Fruit fly (Drosophila melanogaster) whole organism, embryonic: ENCODE data around the gene CG45049.
A peak's percentile ranks its signal among the peaks of the same experiment; 100 is the strongest.

ENCODE experiments used
- Asciz ChIP-seq: fragments of 200-800 bp; sonication (Bioruptor generic); optimal IDR thresholded peaks from 2 replicates; lab custom pipeline; 2017; ENCODE audit warnings: missing biosample characterization, mild to moderate bottlenecking, missing genetic modification characterization, missing genetic modification reagents
- CG10431 ChIP-seq: fragments of 200-800 bp; sonication (Bioruptor generic); optimal IDR thresholded peaks from 3 replicates; lab custom pipeline; 2018; ENCODE audit warnings: missing biosample characterization, mild to moderate bottlenecking, missing genetic modification characterization
- CG10462 ChIP-seq: fragments of 200-800 bp; sonication (Bioruptor generic); optimal IDR thresholded peaks from 2 replicates; lab custom pipeline; 2016; ENCODE audit warnings: missing biosample characterization, missing genetic modification characterization
- CG12104 ChIP-seq: fragments of 200-800 bp; sonication (Bioruptor generic); optimal IDR thresholded peaks from 3 replicates; lab custom pipeline; 2016; ENCODE audit warnings: missing biosample characterization, missing genetic modification characterization
- CG1233 ChIP-seq: fragments of 200-800 bp; sonication (Bioruptor generic); optimal IDR thresholded peaks from 4 replicates; lab custom pipeline; 2018; ENCODE audit warnings: missing biosample characterization, mild to moderate bottlenecking, missing genetic modification characterization
- CG13424 ChIP-seq: fragments of 200-800 bp; sonication (Bioruptor generic); optimal IDR thresholded peaks from 2 replicates; lab custom pipeline; 2019; ENCODE audit warnings: missing biosample characterization, mild to moderate bottlenecking, missing genetic modification characterization, moderate library complexity
- CG13894 ChIP-seq: fragments of 200-800 bp; sonication (Bioruptor generic); optimal IDR thresholded peaks from 3 replicates; lab custom pipeline; 2018; ENCODE audit warnings: missing biosample characterization, mild to moderate bottlenecking, missing genetic modification characterization, moderate library complexity
- CG14441 ChIP-seq: fragments of 200-800 bp; sonication (Bioruptor generic); IDR thresholded peaks from 2 replicates; pipeline ENCODE4 v1.3.6; 2022; ENCODE audit warnings: missing biosample characterization, missing genetic modification characterization
- CG15011 ChIP-seq: fragments of 200-800 bp; sonication (Bioruptor generic); optimal IDR thresholded peaks from 3 replicates; lab custom pipeline; 2018; ENCODE audit warnings: missing biosample characterization, mild to moderate bottlenecking, missing genetic modification characterization
- CG1647 ChIP-seq: fragments of 200-800 bp; sonication (Bioruptor generic); optimal IDR thresholded peaks from 3 replicates; lab custom pipeline; 2016; ENCODE audit warnings: missing biosample characterization, missing genetic modification characterization
- CG17802 ChIP-seq: fragments of 200-800 bp; sonication (Bioruptor generic); optimal IDR thresholded peaks from 2 replicates; lab custom pipeline; 2018; ENCODE audit warnings: missing biosample characterization, mild to moderate bottlenecking, missing genetic modification characterization, moderate library complexity
- CG18476 ChIP-seq: fragments of 200-800 bp; sonication (Bioruptor generic); optimal IDR thresholded peaks from 2 replicates; lab custom pipeline; 2016; ENCODE audit warnings: missing biosample characterization, mild to moderate bottlenecking, missing genetic modification characterization
- CG2129 ChIP-seq: fragments of 200-800 bp; sonication (Bioruptor generic); IDR thresholded peaks from 2 replicates; pipeline ENCODE4 v1.3.6; 2022; ENCODE audit warnings: missing biosample characterization, missing genetic modification characterization; ENCODE audit not compliant: partially characterized antibody
- CG2875 ChIP-seq: fragments of 200-800 bp; sonication (Bioruptor generic); optimal IDR thresholded peaks from 2 replicates; lab custom pipeline; 2017; ENCODE audit warnings: missing biosample characterization, mild to moderate bottlenecking, missing genetic modification characterization, missing genetic modification reagents
- CG31441 ChIP-seq: fragments of 200-800 bp; sonication (Bioruptor generic); IDR thresholded peaks from 2 replicates; pipeline ENCODE4 v1.3.6; 2022; ENCODE audit warnings: missing biosample characterization, missing genetic modification characterization
- CG34422 ChIP-seq: fragments of 200-800 bp; sonication (Bioruptor generic); IDR thresholded peaks from 3 replicates; pipeline ENCODE4 v1.3.6; 2022; ENCODE audit warnings: missing biosample characterization, missing genetic modification characterization
- CG5953 ChIP-seq: fragments of 200-800 bp; sonication (Bioruptor generic); IDR thresholded peaks from 2 replicates; pipeline ENCODE4 v1.3.6; 2022; ENCODE audit warnings: missing biosample characterization, missing genetic modification characterization
- CG7745 ChIP-seq: fragments of 200-800 bp; sonication (Bioruptor generic); optimal IDR thresholded peaks from 2 replicates; lab custom pipeline; 2018; ENCODE audit warnings: missing biosample characterization, mild to moderate bottlenecking, missing genetic modification characterization, moderate library complexity
- CG7987 ChIP-seq: fragments of 200-800 bp; sonication (Bioruptor generic); optimal IDR thresholded peaks from 2 replicates; lab custom pipeline; 2018; ENCODE audit warnings: missing biosample characterization, mild to moderate bottlenecking, missing genetic modification characterization, moderate library complexity
- CG8089 ChIP-seq: fragments of 200-800 bp; sonication (Bioruptor generic); optimal IDR thresholded peaks from 3 replicates; lab custom pipeline; 2016; ENCODE audit warnings: missing biosample characterization, missing genetic modification characterization
- CG8281 ChIP-seq: fragments of 200-800 bp; sonication (Bioruptor generic); optimal IDR thresholded peaks from 2 replicates; lab custom pipeline; 2018; ENCODE audit warnings: missing biosample characterization, mild to moderate bottlenecking, missing genetic modification characterization, moderate library complexity
- CG8290 ChIP-seq, 3 experiments: fragments of 200-800 bp; sonication (Bioruptor generic); optimal IDR thresholded peaks; 2 replicates each; lab custom pipeline; 2016 to 2019; ENCODE audit warnings: missing biosample characterization in 3 of 3, missing genetic modification characterization in 3 of 3, mild to moderate bottlenecking in 2 of 3, moderate library complexity in 1 of 3
- CG8478 ChIP-seq: fragments of >200 bp; optimal IDR thresholded peaks from 2 replicates; lab custom pipeline; 2018
- CG9609 ChIP-seq: fragments of 200-800 bp; sonication (Bioruptor generic); optimal IDR thresholded peaks from 3 replicates; lab custom pipeline; 2016; ENCODE audit warnings: missing biosample characterization, missing genetic modification characterization
- Dfd ChIP-seq, 2 experiments: fragments of >200 bp; optimal IDR thresholded peaks; 2 replicates each; lab custom pipeline; 2017; ENCODE audit warnings: missing biosample characterization in 2 of 2, missing genetic modification characterization in 2 of 2
- Dref ChIP-seq: fragments of 200-800 bp; sonication (Bioruptor generic); IDR thresholded peaks from 2 replicates; pipeline ENCODE4 v1.3.6; 2022; ENCODE audit warnings: missing biosample characterization, missing genetic modification characterization
- E2f1 ChIP-seq: fragments of 200-800 bp; sonication (Bioruptor generic); IDR thresholded peaks from 2 replicates; pipeline ENCODE4 v1.3.6; 2022; ENCODE audit warnings: missing biosample characterization, missing genetic modification characterization
- Hr51 ChIP-seq, 2 experiments: fragments of 200-800 bp; sonication (Bioruptor generic); optimal IDR thresholded peaks; 2 replicates in 1 of 2; 3 replicates in 1 of 2; lab custom pipeline; 2016 to 2018; ENCODE audit warnings: missing biosample characterization in 2 of 2, missing genetic modification characterization in 2 of 2, mild to moderate bottlenecking in 1 of 2, moderate library complexity in 1 of 2
- Hr78 ChIP-seq, 2 experiments: fragments of 200-800 bp in 1 of 2; fragments of >200 bp in 1 of 2; sonication (Bioruptor generic) in 1 of 2; optimal IDR thresholded peaks; 2 replicates each; lab custom pipeline; 2017 to 2019; ENCODE audit warnings: missing biosample characterization in 2 of 2, missing genetic modification characterization in 2 of 2, mild to moderate bottlenecking in 1 of 2, moderate library complexity in 1 of 2
- Pdp1 ChIP-seq, 2 experiments: fragments of 200-800 bp; sonication (Bioruptor generic); optimal IDR thresholded peaks; 3 replicates each; lab custom pipeline; 2016; ENCODE audit warnings: missing biosample characterization in 2 of 2, missing genetic modification characterization in 2 of 2, mild to moderate bottlenecking in 1 of 2, moderate library complexity in 1 of 2
- Scr ChIP-seq: fragments of 200-800 bp; sonication (Bioruptor generic); IDR thresholded peaks from 2 replicates; pipeline ENCODE4 v1.3.6; 2022; ENCODE audit warnings: missing biosample characterization, missing genetic modification characterization; ENCODE audit not compliant: partially characterized antibody
- Six4 ChIP-seq: fragments of 200-800 bp; sonication (Bioruptor generic); optimal IDR thresholded peaks from 2 replicates; lab custom pipeline; 2016; ENCODE audit warnings: missing biosample characterization, missing genetic modification characterization
- Usf ChIP-seq: fragments of 200-800 bp; sonication (Bioruptor generic); optimal IDR thresholded peaks from 2 replicates; lab custom pipeline; 2017; ENCODE audit warnings: missing genotype, missing biosample characterization, missing genetic modification characterization
- ab ChIP-seq: fragments of 200-800 bp; sonication (Bioruptor generic); optimal IDR thresholded peaks from 2 replicates; lab custom pipeline; 2016; ENCODE audit warnings: missing biosample characterization, missing genetic modification characterization
- ase ChIP-seq: fragments of 200-800 bp; sonication (Bioruptor generic); IDR thresholded peaks from 3 replicates; pipeline ENCODE4 v1.3.6; 2022; ENCODE audit warnings: missing biosample characterization, missing genetic modification characterization
- ash1 ChIP-seq: fragments of 200-800 bp; sonication (Bioruptor generic); optimal IDR thresholded peaks from 2 replicates; lab custom pipeline; 2018; ENCODE audit warnings: missing biosample characterization, mild to moderate bottlenecking, missing genetic modification characterization
- ato ChIP-seq: fragments of 200-800 bp; sonication (Bioruptor generic); IDR thresholded peaks from 2 replicates; pipeline ENCODE4 v1.3.6; 2022; ENCODE audit warnings: missing biosample characterization, missing genetic modification characterization; ENCODE audit not compliant: partially characterized antibody
- br ChIP-seq: fragments of >200 bp; optimal IDR thresholded peaks from 2 replicates; lab custom pipeline; 2017
- dati ChIP-seq: fragments of 200-800 bp; sonication (Bioruptor generic); IDR thresholded peaks from 2 replicates; pipeline ENCODE4 v1.3.6; 2022; ENCODE audit warnings: missing biosample characterization, missing genetic modification characterization
- emc ChIP-seq: fragments of 200-800 bp; sonication (Bioruptor generic); optimal IDR thresholded peaks from 2 replicates; lab custom pipeline; 2016; ENCODE audit warnings: missing biosample characterization, missing genetic modification characterization
- eve ChIP-seq, 2 experiments: fragments of >200 bp; optimal IDR thresholded peaks; 2 replicates each; lab custom pipeline; 2017; ENCODE audit warnings: missing biosample characterization in 2 of 2, missing genetic modification characterization in 2 of 2
- fd3F ChIP-seq: fragments of 200-800 bp; sonication (Bioruptor generic); optimal IDR thresholded peaks from 2 replicates; lab custom pipeline; 2018; ENCODE audit warnings: missing biosample characterization, mild to moderate bottlenecking, missing genetic modification characterization, moderate library complexity
- grn ChIP-seq: fragments of 200-800 bp; sonication (Bioruptor generic); optimal IDR thresholded peaks from 3 replicates; lab custom pipeline; 2017; ENCODE audit warnings: missing biosample characterization, missing genetic modification characterization
- h ChIP-seq: fragments of >200 bp; optimal IDR thresholded peaks from 2 replicates; lab custom pipeline; 2017
- knrl ChIP-seq: fragments of 200-800 bp; sonication (Bioruptor generic); IDR thresholded peaks from 3 replicates; pipeline ENCODE4 v1.3.6; 2022; ENCODE audit warnings: missing biosample characterization, missing genetic modification characterization; ENCODE audit not compliant: partially characterized antibody
- mam ChIP-seq: fragments of 200-800 bp; sonication (Bioruptor generic); optimal IDR thresholded peaks from 3 replicates; lab custom pipeline; 2016; ENCODE audit warnings: missing biosample characterization, missing genetic modification characterization
- onecut ChIP-seq: fragments of 200-800 bp; sonication (Bioruptor generic); IDR thresholded peaks from 2 replicates; pipeline ENCODE4 v1.3.6; 2022; ENCODE audit warnings: missing biosample characterization, missing genetic modification characterization
- sc ChIP-seq, 3 experiments: fragments of >200 bp in 2 of 3; fragments of 200-800 bp in 1 of 3; sonication (Bioruptor generic) in 1 of 3; optimal IDR thresholded peaks; 2 replicates in 2 of 3; 3 replicates in 1 of 3; lab custom pipeline; 2017; ENCODE audit warnings: mild to moderate bottlenecking in 1 of 3, missing biosample characterization in 1 of 3, missing genetic modification characterization in 1 of 3, missing genetic modification reagents in 1 of 3
- sens ChIP-seq: fragments of 200-800 bp; sonication (Bioruptor generic); peaks from one replicate; lab custom pipeline; 2016; ENCODE audit warnings: missing biosample characterization, missing genetic modification characterization
- seq ChIP-seq: fragments of 200-800 bp; sonication (Bioruptor generic); IDR thresholded peaks from 2 replicates; pipeline ENCODE4 v1.3.6; 2022; ENCODE audit warnings: missing biosample characterization, missing genetic modification characterization
- sr ChIP-seq: fragments of 200-800 bp; sonication (Bioruptor generic); IDR thresholded peaks from 3 replicates; pipeline ENCODE4 v1.3.6; 2022; ENCODE audit warnings: missing biosample characterization, missing genetic modification characterization
- stc ChIP-seq: fragments of 200-800 bp; sonication (Bioruptor generic); IDR thresholded peaks from 2 replicates; pipeline ENCODE4 v1.3.6; 2022; ENCODE audit warnings: missing biosample characterization, missing genetic modification characterization
- unc-4 ChIP-seq: fragments of 200-800 bp; sonication (Bioruptor generic); IDR thresholded peaks from 2 replicates; pipeline ENCODE4 v1.3.6; 2022; ENCODE audit warnings: missing biosample characterization, missing genetic modification characterization; ENCODE audit not compliant: partially characterized antibody
- z ChIP-seq: fragments of 200-800 bp; sonication (Bioruptor generic); IDR thresholded peaks from 3 replicates; pipeline ENCODE4 v1.3.6; 2022; ENCODE audit warnings: missing biosample characterization, missing genetic modification characterization

CG45049 gene

DNA sequence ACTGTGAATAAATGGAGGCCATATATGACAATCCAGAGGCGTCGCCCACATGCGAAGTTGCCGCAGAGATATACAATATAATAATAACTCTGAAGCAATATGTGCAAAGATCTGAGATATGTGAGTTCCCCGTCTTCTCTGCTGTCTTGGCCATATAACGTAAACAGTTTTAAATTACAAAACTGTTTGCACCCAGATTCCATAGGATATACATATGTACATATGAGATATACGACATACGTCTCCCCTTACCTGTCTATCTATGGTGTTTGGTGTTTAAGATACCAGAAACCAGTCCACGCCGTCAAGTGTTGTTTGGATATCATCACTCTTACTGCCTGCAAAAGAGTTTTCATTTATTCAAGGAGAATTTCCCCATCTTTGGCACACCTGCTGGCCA, 29.5 kb downstream of the CG45049 start (continued):
- TF ChIP-seq CG12104 (GFP tag; lab: Kevin White, UChicago) (no peak), CG8089 (GFP tag; lab: Kevin White, UChicago) (no peak), ash1 (no peak), onecut (GFP tag; lab: Robert Waterston, UW) (peak; percentile 5; the same call in 1 of the 2 replicates), CG13424 (no peak), CG34422 (GFP tag; lab: Robert Waterston, UW) (no peak), Usf (GFP tag; lab: Kevin White, UChicago) (no peak), fd3F (GFP tag; lab: Kevin White, UChicago) (no peak), mam (GFP tag; lab: Kevin White, UChicago) (no peak), z (GFP tag; lab: Robert Waterston, UW) (no peak), sr (GFP tag; lab: Robert Waterston, UW) (0 out of 3 replicates have a peak, but pooled peaks have one; percentile 14), unc-4 (no peak), E2f1 (no peak), dati (no peak), Hr51 (GFP tag; optimal IDR thresholded peaks at IDR 0.05; lab: Kevin White, UChicago) (no peak), CG7745 (tag; lab: Kevin White, UChicago) (no peak), CG18476 (GFP tag; lab: Kevin White, UChicago) (no peak), ase (GFP tag; lab: Robert Waterston, UW) (no peak), CG2129 (GFP tag; lab: Robert Waterston, UW) (no peak), CG2875 (GFP tag; lab: Kevin White, UChicago) (no peak), CG7987 (peak; percentile 7), CG9609 (no peak), Six4 (GFP tag; lab: Kevin White, UChicago) (no peak), CG8478 (lab: Kevin White, UChicago) (no peak), CG10462 (GFP tag; lab: Kevin White, UChicago) (no peak), CG1233 (GFP tag; lab: Kevin White, UChicago) (peak; percentile 6), CG10431 (no peak), Asciz (peak; percentile 22), Dref (no peak), CG13894 (tag; lab: Kevin White, UChicago) (peak; percentile 9), h (lab: Kevin White, UChicago) (no peak), emc (GFP tag; lab: Kevin White, UChicago) (no peak), grn (GFP tag; lab: Kevin White, UChicago) (no peak), knrl (no peak), CG31441 (GFP tag; lab: Robert Waterston, UW) (no peak), CG8281 (peak; percentile 6), Dfd (GFP tag; optimal IDR thresholded peaks at IDR 0.05; lab: Kevin White, UChicago) (no peak), br (lab: Kevin White, UChicago) (no peak), seq (GFP tag; lab: Robert Waterston, UW) (no peak), Scr (GFP tag; lab: Robert Waterston, UW) (no peak), CG8290 (GFP tag; optimal IDR thresholded peaks at IDR 0.05; lab: Kevin White, UChicago) (no peak), CG8290 (tag; optimal IDR thresholded peaks at IDR 0.05; lab: Kevin White, UChicago) (no peak), eve (GFP tag; optimal IDR thresholded peaks at IDR 0.05; lab: Kevin White, UChicago) (no peak), CG17802 (tag; lab: Kevin White, UChicago) (no peak)
- TF ChIP-seq, all 482 proteins: peak for 20

DNA sequence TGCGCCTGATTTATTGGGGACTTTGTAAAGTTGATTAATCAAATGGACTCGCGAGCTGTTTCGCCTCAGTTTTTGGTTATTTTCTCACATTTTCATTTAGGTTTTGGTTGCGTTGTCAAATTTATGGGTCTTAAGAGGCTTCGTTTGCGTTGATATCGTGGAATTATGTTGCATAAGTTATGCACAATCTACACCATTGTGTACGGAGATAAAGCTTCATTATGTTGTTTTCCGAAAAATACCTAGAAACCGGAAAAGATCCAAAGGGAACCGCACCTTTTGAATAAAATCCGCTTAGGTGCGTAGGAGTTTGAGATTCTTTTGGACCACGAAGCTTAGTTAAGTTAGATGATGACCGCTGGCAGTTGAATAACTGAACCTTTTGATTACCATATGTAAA, 30.4 kb downstream of the CG45049 start:
- TF ChIP-seq ato (GFP tag; lab: Robert Waterston, UW) (no peak), CG15011 (no peak), ab (GFP tag; lab: Kevin White, UChicago) (no peak), sens (GFP tag; lab: Kevin White, UChicago) (peak; percentile 26), CG7745 (tag; lab: Kevin White, UChicago) (no peak), CG14441 (GFP tag; lab: Robert Waterston, UW) (no peak), Hr78 (GFP tag; optimal IDR thresholded peaks at IDR 0.05; lab: Kevin White, UChicago) (no peak), Pdp1 (GFP tag; optimal IDR thresholded peaks at IDR 0.05; lab: Kevin White, UChicago) (peak in 1 of 2 experiments; percentile 78), CG5953 (no peak), stc (GFP tag; lab: Robert Waterston, UW) (no peak), CG1647 (no peak), sc (optimal IDR thresholded peaks at IDR 0.05; lab: Kevin White, UChicago) (no peak), sc (GFP tag; optimal IDR thresholded peaks at IDR 0.05; lab: Kevin White, UChicago) (no peak)
